Worm (Caenorhabditis elegans) whole organism, young adult: ENCODE data around the gene egl-20.

Experiments
- D2030.7 ChIP-seq: fragments of 200-800 bp; sonication (Bioruptor generic); IDR thresholded peaks from 2 replicates; pipeline ENCODE4 v1.3.6; 2022; ENCODE audit warnings: missing genetic modification reagents, missing genetic modification characterization, missing compliant biosample characterization
- F33H1.4 ChIP-seq: fragments of 200-800 bp; sonication (Bioruptor generic); IDR thresholded peaks from 2 replicates; pipeline ENCODE4 v1.3.6; 2022; ENCODE audit warnings: missing genetic modification reagents, missing genetic modification characterization, missing compliant biosample characterization
- ama-1 ChIP-seq, 3 experiments: fragments of 150-350 bp in 1 of 3; sonication (generic microtip) in 2 of 3; optimal IDR thresholded peaks; 2 replicates each; lab custom pipeline; 2014 to 2018; ENCODE audit warnings: missing biosample characterization in 2 of 3, missing genetic modification characterization in 2 of 3, missing genetic modification reagents in 2 of 3
- dpl-1 ChIP-seq: fragments of 150-350 bp; optimal IDR thresholded peaks from 2 replicates; lab custom pipeline; 2014; ENCODE audit warnings: missing biosample characterization, missing genetic modification reagents, missing genetic modification characterization
- hlh-26 ChIP-seq: fragments of 200-800 bp; sonication (Bioruptor generic); conservative IDR thresholded peaks from 2 replicates; pipeline ENCODE4 v1.3.6; 2022; ENCODE audit warnings: missing genetic modification reagents, missing genetic modification characterization, missing compliant biosample characterization
- lin-26 ChIP-seq: fragments of 200-800 bp; sonication (Bioruptor generic); IDR thresholded peaks from 2 replicates; pipeline ENCODE4 v1.3.6; 2022; ENCODE audit warnings: missing genetic modification reagents, missing genetic modification characterization, missing compliant biosample characterization
- lsy-27 ChIP-seq: sonication (generic microtip); optimal IDR thresholded peaks from 2 replicates; lab custom pipeline; 2017; ENCODE audit warnings: missing genetic modification characterization, mild to moderate bottlenecking, missing compliant biosample characterization, antibody characterized with exemption, missing genotype, borderline replicate concordance; ENCODE audit not compliant: insufficient read depth
- nfya-1 ChIP-seq: sonication (generic microtip); optimal IDR thresholded peaks from 2 replicates; lab custom pipeline; 2017; ENCODE audit warnings: antibody characterized with exemption, missing compliant biosample characterization, missing genetic modification characterization, borderline replicate concordance; ENCODE audit not compliant: insufficient read depth
- sptf-2 ChIP-seq: fragments of 200-800 bp; sonication (Bioruptor generic); optimal IDR thresholded peaks from 2 replicates; lab custom pipeline; 2018; ENCODE audit warnings: mild to moderate bottlenecking, missing genetic modification characterization, missing compliant biosample characterization
- unc-62 ChIP-seq: fragments of 150-350 bp; optimal IDR thresholded peaks from 2 replicates; lab custom pipeline; 2014; ENCODE audit warnings: missing biosample characterization, missing genetic modification reagents, missing genetic modification characterization
- zfh-2 ChIP-seq: fragments of 200-800 bp; sonication (Bioruptor generic); conservative IDR thresholded peaks from 2 replicates; pipeline ENCODE4 v1.3.6; 2022; ENCODE audit warnings: missing genetic modification reagents, missing genetic modification characterization, missing compliant biosample characterization
- ztf-26 ChIP-seq: sonication (generic microtip); optimal IDR thresholded peaks from 2 replicates; lab custom pipeline; 2017; ENCODE audit warnings: missing genetic modification characterization, missing compliant biosample characterization

DNA sequence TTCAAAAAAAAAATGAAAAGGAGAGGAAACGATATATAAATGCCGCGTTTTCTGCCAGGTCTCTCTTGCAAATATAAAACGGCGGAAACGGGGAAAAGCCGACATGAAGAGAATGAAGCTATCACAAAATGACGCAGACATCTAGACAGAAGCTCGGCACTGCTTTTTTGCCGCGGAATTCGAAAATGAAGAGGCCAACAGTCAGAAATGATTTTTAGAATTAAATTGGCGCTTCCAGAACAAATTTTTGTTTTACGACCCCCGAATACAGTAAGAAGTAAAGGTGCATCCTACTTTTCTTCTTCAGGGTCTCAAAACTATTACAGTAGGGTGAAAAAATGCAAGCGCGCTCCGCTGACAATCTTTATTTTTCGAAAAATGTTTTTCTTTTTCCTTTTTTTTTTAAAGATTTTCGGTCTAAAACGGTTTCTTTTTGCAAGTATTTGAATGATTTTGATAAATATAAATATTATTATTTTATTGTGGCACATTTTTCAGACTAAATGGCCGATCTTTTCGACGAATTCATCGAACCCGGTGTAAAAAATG, 9.9 kb upstream of the egl-20 start, which contains the start of gene mtr-4:
- no peak for TF ChIP-seq ama-1 (optimal IDR thresholded peaks at IDR 0.05; lab: Kevin White, UChicago)
- no peak for TF ChIP-seq ama-1 (GFP tag; optimal IDR thresholded peaks at IDR 0.05; lab: Kevin White, UChicago)
- TF ChIP-seq nfya-1 (tag; lab: Kevin White, UChicago) = no peak
- peak; percentile 85 for TF ChIP-seq D2030.7
- peak; percentile 45 for TF ChIP-seq dpl-1 (GFP tag; lab: Kevin White, UChicago)
- TF ChIP-seq lin-26 (GFP tag; lab: Robert Waterston, UW) = no peak
- TF ChIP-seq unc-62 (GFP tag; lab: Kevin White, UChicago) = no peak
- TF ChIP-seq sptf-2 = no peak
- no peak for TF ChIP-seq ztf-26 (tag; lab: Kevin White, UChicago)
- TF ChIP-seq F33H1.4 = peak; percentile 96
- no peak for TF ChIP-seq lsy-27 (tag; lab: Kevin White, UChicago)
- no peak for TF ChIP-seq zfh-2 (GFP tag; lab: Robert Waterston, UW)
- TF ChIP-seq hlh-26 (GFP tag; lab: Robert Waterston, UW) = no peak
